Worm (Caenorhabditis elegans) whole organism, late embryonic: ENCODE results near the gene R160.14.

Experiments
- C08G9.2 ChIP-seq: sonication (generic microtip); optimal IDR thresholded peaks from 2 replicates; lab custom pipeline; 2016; ENCODE audit warnings: mild to moderate bottlenecking, missing genetic modification characterization, moderate library complexity, missing compliant biosample characterization
- Y22D7AL.16 ChIP-seq: sonication (generic microtip); optimal IDR thresholded peaks from 2 replicates; lab custom pipeline; 2016; ENCODE audit warnings: missing genetic modification characterization, missing compliant biosample characterization
- ahr-1 ChIP-seq: sonication (generic microtip); optimal IDR thresholded peaks from 2 replicates; lab custom pipeline; 2016; ENCODE audit warnings: missing genetic modification characterization, missing compliant biosample characterization
- ceh-18 ChIP-seq: sonication (generic microtip); optimal IDR thresholded peaks from 2 replicates; lab custom pipeline; 2016; ENCODE audit warnings: missing genetic modification characterization, missing compliant biosample characterization
- ceh-22 ChIP-seq: sonication (generic microtip); optimal IDR thresholded peaks from 2 replicates; lab custom pipeline; 2017; ENCODE audit warnings: missing biosample characterization, missing genetic modification characterization
- ceh-24 ChIP-seq: sonication (generic microtip); optimal IDR thresholded peaks from 2 replicates; lab custom pipeline; 2016; ENCODE audit warnings: mild to moderate bottlenecking, missing genetic modification characterization, missing compliant biosample characterization
- ceh-31 ChIP-seq: sonication (generic microtip); optimal IDR thresholded peaks from 2 replicates; lab custom pipeline; 2016; ENCODE audit warnings: missing genetic modification characterization, missing compliant biosample characterization
- ceh-34 ChIP-seq: sonication (generic microtip); optimal IDR thresholded peaks from 2 replicates; lab custom pipeline; 2016; ENCODE audit warnings: mild to moderate bottlenecking, missing genetic modification characterization, missing compliant biosample characterization
- ceh-45 ChIP-seq: fragments of 200-800 bp; sonication (Bioruptor generic); IDR thresholded peaks from 2 replicates; pipeline ENCODE4 v1.3.6; 2022; ENCODE audit warnings: missing genetic modification reagents, missing genetic modification characterization, missing compliant biosample characterization
- ceh-48 ChIP-seq: sonication (generic microtip); optimal IDR thresholded peaks from 2 replicates; lab custom pipeline; 2016; ENCODE audit warnings: missing genetic modification characterization, inconsistent platforms, missing compliant biosample characterization
- ceh-6 ChIP-seq: fragments of 200-800 bp; sonication (Bioruptor generic); optimal IDR thresholded peaks from 2 replicates; lab custom pipeline; 2018; ENCODE audit warnings: mild to moderate bottlenecking, missing genetic modification characterization, missing compliant biosample characterization
- ceh-9 ChIP-seq: sonication (generic microtip); optimal IDR thresholded peaks from 2 replicates; lab custom pipeline; 2016; ENCODE audit warnings: mild to moderate bottlenecking, missing genetic modification characterization, inconsistent platforms, missing compliant biosample characterization
- elt-2 ChIP-seq: sonication (generic microtip); optimal IDR thresholded peaks from 2 replicates; lab custom pipeline; 2016; ENCODE audit warnings: missing genetic modification reagents, missing genetic modification characterization, missing compliant biosample characterization
- hlh-30 ChIP-seq: sonication (generic microtip); optimal IDR thresholded peaks from 2 replicates; lab custom pipeline; 2017; ENCODE audit warnings: antibody characterized with exemption, missing genetic modification characterization, missing compliant biosample characterization; ENCODE audit not compliant: insufficient read depth
- hlh-6 ChIP-seq: sonication (generic microtip); optimal IDR thresholded peaks from 2 replicates; lab custom pipeline; 2016; ENCODE audit warnings: missing genotype, missing genetic modification characterization, missing compliant biosample characterization
- hlh-8 ChIP-seq: sonication (generic microtip); optimal IDR thresholded peaks from 2 replicates; lab custom pipeline; 2016; ENCODE audit warnings: missing genotype, missing genetic modification characterization, missing compliant biosample characterization
- lim-6 ChIP-seq: sonication (generic microtip); optimal IDR thresholded peaks from 2 replicates; lab custom pipeline; 2016; ENCODE audit warnings: missing genetic modification characterization, missing compliant biosample characterization
- lin-11 ChIP-seq: fragments of 200-800 bp; sonication (Bioruptor generic); optimal IDR thresholded peaks from 2 replicates; lab custom pipeline; 2018; ENCODE audit warnings: mild to moderate bottlenecking, missing genetic modification characterization, missing compliant biosample characterization
- madf-2 ChIP-seq: sonication (generic microtip); optimal IDR thresholded peaks from 2 replicates; lab custom pipeline; 2017; ENCODE audit warnings: missing genetic modification characterization, missing compliant biosample characterization
- nhr-11 ChIP-seq: fragments of 150-350 bp; optimal IDR thresholded peaks from 2 replicates; lab custom pipeline; 2014; ENCODE audit warnings: missing biosample characterization, missing genetic modification characterization
- nhr-232 ChIP-seq: sonication (generic microtip); optimal IDR thresholded peaks from 2 replicates; lab custom pipeline; 2016; ENCODE audit warnings: missing genetic modification characterization, missing compliant biosample characterization
- npax-4 ChIP-seq: sonication (generic microtip); optimal IDR thresholded peaks from 2 replicates; lab custom pipeline; 2016; ENCODE audit warnings: missing genetic modification characterization, missing compliant biosample characterization
- odd-2 ChIP-seq: sonication (generic microtip); optimal IDR thresholded peaks from 2 replicates; lab custom pipeline; 2017; ENCODE audit warnings: antibody characterized with exemption, mild to moderate bottlenecking, missing genetic modification characterization, missing compliant biosample characterization
- pat-9 ChIP-seq: fragments of 200-800 bp; sonication (Bioruptor generic); optimal IDR thresholded peaks from 2 replicates; lab custom pipeline; 2018; ENCODE audit warnings: mild to moderate bottlenecking, missing genetic modification characterization, moderate library complexity, missing compliant biosample characterization
- pqm-1 ChIP-seq: sonication (generic microtip); optimal IDR thresholded peaks from 2 replicates; lab custom pipeline; 2016; ENCODE audit warnings: missing genetic modification characterization, missing compliant biosample characterization
- ref-2 ChIP-seq: sonication (generic microtip); optimal IDR thresholded peaks from 2 replicates; lab custom pipeline; 2016; ENCODE audit warnings: missing genetic modification characterization, missing compliant biosample characterization
- sox-4 ChIP-seq: sonication (generic microtip); optimal IDR thresholded peaks from 2 replicates; lab custom pipeline; 2017; ENCODE audit warnings: mild to moderate bottlenecking, missing genetic modification characterization, inconsistent platforms, missing compliant biosample characterization
- syd-9 ChIP-seq: sonication (generic microtip); optimal IDR thresholded peaks from 2 replicates; lab custom pipeline; 2016; ENCODE audit warnings: mild to moderate bottlenecking, missing genetic modification characterization, moderate library complexity, missing compliant biosample characterization
- tbx-7 ChIP-seq: sonication (generic microtip); optimal IDR thresholded peaks from 2 replicates; lab custom pipeline; 2016; ENCODE audit warnings: missing genotype, missing genetic modification characterization, missing compliant biosample characterization
- ttx-3 ChIP-seq: sonication (generic microtip); optimal IDR thresholded peaks from 2 replicates; lab custom pipeline; 2016; ENCODE audit warnings: missing genetic modification reagents, missing genetic modification characterization, missing compliant biosample characterization
- unc-3 ChIP-seq, 2 experiments: fragments of 200-800 bp in 1 of 2; sonication (Bioruptor generic) in 1 of 2; sonication (generic microtip) in 1 of 2; conservative IDR thresholded peaks in 1 of 2; optimal IDR thresholded peaks in 1 of 2; 2 replicates each; pipeline versions ENCODE4 v1.3.6 to Lab custom; 2016 to 2022; ENCODE audit warnings: missing compliant biosample characterization in 2 of 2, missing genetic modification characterization in 2 of 2, missing genetic modification reagents in 1 of 2
- unc-42 ChIP-seq: sonication (generic microtip); optimal IDR thresholded peaks from 2 replicates; lab custom pipeline; 2016; ENCODE audit warnings: missing genotype, missing genetic modification characterization, missing compliant biosample characterization
- unc-86 ChIP-seq: sonication (generic microtip); optimal IDR thresholded peaks from 2 replicates; lab custom pipeline; 2016; ENCODE audit warnings: missing genetic modification characterization, missing compliant biosample characterization
- zip-5 ChIP-seq: sonication (generic microtip); optimal IDR thresholded peaks from 2 replicates; lab custom pipeline; 2016; ENCODE audit warnings: missing genetic modification characterization, missing compliant biosample characterization

The R160.14 gene

ce11 chrX:4373123-4373522 is 1.2 kb upstream of the R160.14 start, which contains the start of gene R160.6:
R160.6 (minus strand) TSS chrX:4373223.
- no peak for TF ChIP-seq tbx-7
- no peak for TF ChIP-seq ahr-1 (tag; lab: Kevin White, UChicago)
- TF ChIP-seq ceh-9 (tag; lab: Kevin White, UChicago) = no peak
- TF ChIP-seq pat-9 (tag; lab: Kevin White, UChicago) = no peak
- TF ChIP-seq madf-2 (tag; lab: Kevin White, UChicago) = no peak

ce11 chrX:4371413-4371812 is 475 bp downstream of the R160.14 start, which contains the start of gene R160.13:
R160.13 (minus strand) TSS chrX:4371513.
- no peak for TF ChIP-seq ceh-31 (tag; lab: Kevin White, UChicago)
- TF ChIP-seq ceh-48 (tag; lab: Kevin White, UChicago) = no peak
- TF ChIP-seq ceh-9 (tag; lab: Kevin White, UChicago) = no peak
- TF ChIP-seq odd-2 = no peak
- TF ChIP-seq madf-2 (tag; lab: Kevin White, UChicago) = no peak
- TF ChIP-seq lim-6 (tag; lab: Kevin White, UChicago) = no peak
- TF ChIP-seq ceh-22 (tag; lab: Kevin White, UChicago) = no peak
- TF ChIP-seq ceh-34 (tag; lab: Kevin White, UChicago) = no peak
- TF ChIP-seq npax-4 (tag; lab: Kevin White, UChicago) = no peak
- TF ChIP-seq tbx-7 = no peak
- TF ChIP-seq elt-2 = no peak
- no peak for TF ChIP-seq hlh-8
- TF ChIP-seq ceh-24 (tag; lab: Kevin White, UChicago) = no peak
- no peak for TF ChIP-seq unc-86 (tag; lab: Kevin White, UChicago)
- TF ChIP-seq ceh-18 = no peak
- no peak for TF ChIP-seq ceh-45 (GFP tag; lab: Robert Waterston, UW)

- no peak for TF ChIP-seq unc-42 (tag; lab: Kevin White, UChicago)
- TF ChIP-seq, all 69 proteins: peak for 0
These were observed 1.1 kb downstream of the R160.14 start, which contains the start of gene R160.5 for ce11 chrX:4370756-4371155. R160.5 (minus strand) TSS chrX:4370856.

- TF ChIP-seq tbx-7 = no peak
- no peak for TF ChIP-seq unc-3 (GFP tag; conservative IDR thresholded peaks at IDR 0.05; lab: Robert Waterston, UW)
- TF ChIP-seq unc-3 (tag; optimal IDR thresholded peaks at IDR 0.05; lab: Kevin White, UChicago) = no peak
- TF ChIP-seq npax-4 (tag; lab: Kevin White, UChicago) = no peak
- no peak for TF ChIP-seq ceh-6 (GFP tag; lab: Kevin White, UChicago)
- no peak for TF ChIP-seq pqm-1 (tag; lab: Kevin White, UChicago)
These were observed 3.1 kb downstream of the R160.14 start, which contains the start of gene R160.4 for ce11 chrX:4368800-4369199. R160.4 (minus strand) TSS chrX:4368900.

ce11 chrX:4367414-4367813 is 4.5 kb downstream of the R160.14 start, which contains the start of gene R160.10:
R160.10 (minus strand) TSS chrX:4367514.
- no peak for TF ChIP-seq ceh-18

- no peak for TF ChIP-seq Y22D7AL.16 (tag; lab: Kevin White, UChicago)
- no peak for TF ChIP-seq ceh-34 (tag; lab: Kevin White, UChicago)
- no peak for TF ChIP-seq C08G9.2 (tag; lab: Kevin White, UChicago)
- no peak for TF ChIP-seq ref-2 (tag; lab: Kevin White, UChicago)
- TF ChIP-seq unc-86 (tag; lab: Kevin White, UChicago) = no peak
- no peak for TF ChIP-seq lin-11 (tag; lab: Kevin White, UChicago)
- no peak for TF ChIP-seq nhr-232
- TF ChIP-seq hlh-6 = no peak
- no peak for TF ChIP-seq syd-9 (tag; lab: Kevin White, UChicago)
- TF ChIP-seq zip-5 (tag; lab: Kevin White, UChicago) = no peak
- TF ChIP-seq sox-4 (tag; lab: Kevin White, UChicago) = no peak
- TF ChIP-seq ceh-22 (tag; lab: Kevin White, UChicago) = no peak
- TF ChIP-seq nhr-11 = no peak
- TF ChIP-seq hlh-30 = no peak
- no peak for TF ChIP-seq ttx-3 (tag; lab: Kevin White, UChicago)
- TF ChIP-seq ceh-24 (tag; lab: Kevin White, UChicago) = no peak
These were observed 5.7 kb downstream of the R160.14 start, which contains the start of gene R160.3 for ce11 chrX:4366231-4366630. R160.3 (minus strand) TSS chrX:4366331.
